Fruit fly (Drosophila melanogaster) whole organism, embryonic: ENCODE results near the gene Targ1.

ENCODE experiments used
- CG13424 ChIP-seq: fragments of 200-800 bp; sonication (Bioruptor generic); optimal IDR thresholded peaks from 2 replicates; lab custom pipeline; 2019; ENCODE audit warnings: missing biosample characterization, mild to moderate bottlenecking, missing genetic modification characterization, moderate library complexity
- CG6654 ChIP-seq: fragments of 200-800 bp; sonication (Bioruptor generic); optimal IDR thresholded peaks from 2 replicates; lab custom pipeline; 2017; ENCODE audit warnings: missing biosample characterization, mild to moderate bottlenecking, missing genetic modification characterization
- CG8944 ChIP-seq: fragments of 200-800 bp; sonication (Bioruptor generic); optimal IDR thresholded peaks from 3 replicates; lab custom pipeline; 2016; ENCODE audit warnings: missing biosample characterization, missing genetic modification characterization
- Camta ChIP-seq: fragments of 200-800 bp; sonication (Bioruptor generic); optimal IDR thresholded peaks from 2 replicates; lab custom pipeline; 2016; ENCODE audit warnings: missing biosample characterization, missing genetic modification characterization
- Hr51 ChIP-seq, 2 experiments: fragments of 200-800 bp; sonication (Bioruptor generic); optimal IDR thresholded peaks; 2 replicates in 1 of 2; 3 replicates in 1 of 2; lab custom pipeline; 2016 to 2018; ENCODE audit warnings: missing biosample characterization in 2 of 2, missing genetic modification characterization in 2 of 2, mild to moderate bottlenecking in 1 of 2, moderate library complexity in 1 of 2
- Med ChIP-seq: fragments of 200-800 bp; sonication (Bioruptor generic); peaks from one replicate; lab custom pipeline; 2016; ENCODE audit warnings: missing biosample characterization, missing genetic modification characterization, mild to moderate bottlenecking, inconsistent platforms, moderate library complexity
- sd ChIP-seq: fragments of 200-800 bp; sonication (Bioruptor generic); optimal IDR thresholded peaks from 3 replicates; lab custom pipeline; 2018; ENCODE audit warnings: missing biosample characterization, mild to moderate bottlenecking, missing genetic modification characterization, moderate library complexity

DNA sequence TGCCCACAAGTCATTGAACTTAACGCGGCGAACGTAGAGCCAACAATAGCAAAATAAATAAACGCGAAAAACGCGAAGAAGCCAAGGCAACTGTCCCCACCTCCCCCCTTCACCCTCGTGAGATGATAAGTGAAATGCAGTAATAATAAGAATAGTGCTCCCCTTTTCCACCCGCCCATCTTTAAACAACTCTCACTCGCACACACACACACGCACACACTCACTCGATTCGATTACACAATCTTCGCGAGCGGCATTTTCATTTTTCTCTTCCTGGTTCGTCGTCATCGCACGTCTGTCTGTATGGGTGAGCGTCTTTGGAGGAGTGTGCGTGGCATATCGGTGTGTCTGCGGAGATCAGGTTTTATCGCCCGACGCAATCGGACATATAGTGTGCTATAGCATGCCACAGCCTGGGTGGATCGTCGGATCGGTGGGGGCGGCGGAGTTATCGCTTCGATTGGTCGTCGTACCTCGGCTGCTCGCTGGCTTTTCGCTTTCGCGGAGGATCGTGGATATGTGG lies 22.1 kb upstream of the Targ1 start:
- no peak for TF ChIP-seq Camta
- no peak for TF ChIP-seq CG8944
- no peak for TF ChIP-seq CG13424
- no peak for TF ChIP-seq Hr51 (GFP tag; optimal IDR thresholded peaks at IDR 0.05; lab: Kevin White, UChicago)
- no peak for TF ChIP-seq Med (GFP tag; lab: Kevin White, UChicago)
- no peak for TF ChIP-seq CG6654 (GFP tag; lab: Kevin White, UChicago)
- no peak for TF ChIP-seq sd (tag; lab: Kevin White, UChicago)
